Fruit fly (Drosophila melanogaster): ENCODE measurements around the gene Ipk2.
A peak's percentile ranks its signal among the peaks of the same experiment; 100 is the strongest.

Gene Ipk2

DNA sequence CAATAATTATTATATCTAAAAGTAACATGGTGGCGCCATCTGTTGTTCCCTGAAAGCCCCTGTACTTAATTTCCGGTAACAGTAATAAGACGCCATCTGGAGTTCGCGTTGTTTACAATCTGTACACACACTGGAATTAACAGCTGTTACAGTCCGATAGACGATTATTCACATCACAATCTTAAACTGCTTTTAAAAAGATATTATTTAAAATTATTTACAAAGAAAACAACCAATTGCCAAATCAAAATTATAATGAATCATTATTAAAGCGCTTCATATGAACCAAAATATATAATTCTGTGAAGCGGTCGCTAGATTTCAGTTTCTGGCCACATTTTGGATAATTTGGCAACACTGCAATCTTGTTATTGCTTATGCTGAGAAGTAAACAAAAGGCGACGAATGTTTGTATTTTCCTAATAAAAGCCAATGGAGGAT is 28.4 kb upstream of the Ipk2 start, which contains the start of gene CG13689 (continued):
- no peak for TF ChIP-seq CG2678 (tag; optimal IDR thresholded peaks at IDR 0.05)
- peak; percentile 46 for TF ChIP-seq bab2 (GFP tag; optimal IDR thresholded peaks at IDR 0.05)
- no peak for TF ChIP-seq Mes4 (GFP tag; optimal IDR thresholded peaks at IDR 0.05)
- TF ChIP-seq HLH3B (GFP tag; IDR thresholded peaks at IDR 0.05), result no peak; the same call in 1 of the 2 replicates
- TF ChIP-seq chn (GFP tag; optimal IDR thresholded peaks at IDR 0.05), result peak; percentile 45
- TF ChIP-seq CG12299 (tag; optimal IDR thresholded peaks at IDR 0.05), result no peak
- TF ChIP-seq tgo (GFP tag; IDR thresholded peaks at IDR 0.05), result peak; percentile 30; the same call in 1 of the 3 replicates
- TF ChIP-seq crp (GFP tag; optimal IDR thresholded peaks at IDR 0.05), result peak in 1 of 2 experiments; percentile 53
- peak in 1 of 2 experiments; percentile 55 for TF ChIP-seq insv (GFP tag; optimal IDR thresholded peaks at IDR 0.05)
- peak; percentile 79 for TF ChIP-seq Rfx (GFP tag; IDR thresholded peaks at IDR 0.05)
- no peak for TF ChIP-seq bowl (GFP tag; IDR thresholded peaks at IDR 0.05)
- no peak for TF ChIP-seq knrl (GFP tag; IDR thresholded peaks at IDR 0.05; ENCODE audit: partially characterized antibody)
- no peak for TF ChIP-seq croc (GFP tag; conservative IDR thresholded peaks at IDR 0.05)
- TF ChIP-seq Mad (GFP tag; optimal IDR thresholded peaks at IDR 0.05), result peak; percentile 10
- peak; percentile 46 for TF ChIP-seq fd96Cb (tag; optimal IDR thresholded peaks at IDR 0.05)
- no peak for TF ChIP-seq wek (GFP tag; optimal IDR thresholded peaks at IDR 0.05)
- peak; percentile 11 for TF ChIP-seq CG15073 (GFP tag; optimal IDR thresholded peaks at IDR 0.05)
- TF ChIP-seq CG8388 (GFP tag; optimal IDR thresholded peaks at IDR 0.05), result peak; percentile 16
- peak; percentile 13 for TF ChIP-seq CG8944 (GFP tag; optimal IDR thresholded peaks at IDR 0.05)
- 0 out of 3 replicates have a peak, but pooled peaks have one; percentile 11 for TF ChIP-seq CG11560 (tag; IDR thresholded peaks at IDR 0.05)
- TF ChIP-seq klu (GFP tag; IDR thresholded peaks at IDR 0.05), result no peak
- no peak for TF ChIP-seq Doc2 (GFP tag; IDR thresholded peaks at IDR 0.05)
- TF ChIP-seq jigr1 (GFP tag; IDR thresholded peaks at IDR 0.05), result no peak
- no peak for TF ChIP-seq trh (GFP tag; optimal IDR thresholded peaks at IDR 0.05)
- TF ChIP-seq Xrp1 (GFP tag; IDR thresholded peaks at IDR 0.05), result peak; percentile 49
- TF ChIP-seq CG8924 (tag; optimal IDR thresholded peaks at IDR 0.05), result peak; percentile 53
- TF ChIP-seq CG3847 (GFP tag; IDR thresholded peaks at IDR 0.05), result peak; percentile 63
- peak; percentile 72 for TF ChIP-seq CG34422 (GFP tag; IDR thresholded peaks at IDR 0.05)
- TF ChIP-seq chinmo (GFP tag; IDR thresholded peaks at IDR 0.05; ENCODE audit: partially characterized antibody), result no peak
- no peak for TF ChIP-seq CG7928 (GFP tag; optimal IDR thresholded peaks at IDR 0.05)
- TF ChIP-seq CG12391 (tag; optimal IDR thresholded peaks at IDR 0.05), result peak; percentile 62
- TF ChIP-seq pho (GFP tag; optimal IDR thresholded peaks at IDR 0.05), result no peak
- TF ChIP-seq mam (GFP tag; optimal IDR thresholded peaks at IDR 0.05), result peak; percentile 24
- peak; percentile 51; the same call in 1 of the 2 replicates for TF ChIP-seq CG32772 (GFP tag; IDR thresholded peaks at IDR 0.05)
- no peak for TF ChIP-seq CG10543 (GFP tag; optimal IDR thresholded peaks at IDR 0.05)
- TF ChIP-seq grn (GFP tag; optimal IDR thresholded peaks at IDR 0.05), result peak; percentile 78
- TF ChIP-seq nau (GFP tag; optimal IDR thresholded peaks at IDR 0.05), result no peak
- no peak for TF ChIP-seq aop (GFP tag; IDR thresholded peaks at IDR 0.05)
- no peak for TF ChIP-seq schlank (tag; optimal IDR thresholded peaks at IDR 0.05)
- TF ChIP-seq CG7963 (GFP tag; IDR thresholded peaks at IDR 0.05; ENCODE audit: partially characterized antibody), result no peak
- TF ChIP-seq CG34224 (GFP tag; IDR thresholded peaks at IDR 0.05; ENCODE audit: partially characterized antibody), result no peak
- peak; percentile 16 for TF ChIP-seq Fer2 (tag; optimal IDR thresholded peaks at IDR 0.05)
- peak; percentile 30 for TF ChIP-seq CG4854 (GFP tag; optimal IDR thresholded peaks at IDR 0.05)
- TF ChIP-seq Bgb (GFP tag; IDR thresholded peaks at IDR 0.05; ENCODE audit: partially characterized antibody), result no peak
- TF ChIP-seq H15 (GFP tag; IDR thresholded peaks at IDR 0.05), result no peak
- TF ChIP-seq pfk (GFP tag; optimal IDR thresholded peaks at IDR 0.05), result peak; percentile 20
- TF ChIP-seq CG1792 (GFP tag; optimal IDR thresholded peaks at IDR 0.05), result no peak
- peak; percentile 36; the same call in 1 of the 2 replicates for TF ChIP-seq sob (GFP tag; IDR thresholded peaks at IDR 0.05)
- no peak for TF ChIP-seq CG6813 (GFP tag; optimal IDR thresholded peaks at IDR 0.05)
- no peak for TF ChIP-seq br (optimal IDR thresholded peaks at IDR 0.05)
- no peak for TF ChIP-seq kay (GFP tag; optimal IDR thresholded peaks at IDR 0.05)

Measured in whole organism, embryonic.